Worm (Caenorhabditis elegans) whole organism, L1 larva: ENCODE data around the gene mac-1.
A peak's percentile ranks its signal among the peaks of the same experiment; 100 is the strongest.

Experiments
- C04F5.9 ChIP-seq: sonication (generic microtip); optimal IDR thresholded peaks from 2 replicates; lab custom pipeline; 2016; ENCODE audit warnings: missing genetic modification characterization, missing compliant biosample characterization
- C16A3.4 ChIP-seq: fragments of 150-350 bp; optimal IDR thresholded peaks from 2 replicates; lab custom pipeline; 2014; ENCODE audit warnings: missing biosample characterization, missing genetic modification characterization
- F16B12.6 ChIP-seq: fragments of 150-350 bp; optimal IDR thresholded peaks from 2 replicates; lab custom pipeline; 2014; ENCODE audit warnings: missing biosample characterization, missing genetic modification characterization
- Y116A8C.19 ChIP-seq: sonication (generic microtip); optimal IDR thresholded peaks from 2 replicates; lab custom pipeline; 2016; ENCODE audit warnings: missing compliant biosample characterization, missing genetic modification characterization, borderline replicate concordance
- aha-1 ChIP-seq: fragments of 150-350 bp; optimal IDR thresholded peaks from 2 replicates; lab custom pipeline; 2014; ENCODE audit warnings: missing biosample characterization, missing genetic modification characterization
- aly-2 ChIP-seq: fragments of 150-350 bp; optimal IDR thresholded peaks from 2 replicates; lab custom pipeline; 2014; ENCODE audit warnings: missing biosample characterization, missing genetic modification characterization
- ceh-8 ChIP-seq: fragments of 200-800 bp; sonication (Bioruptor generic); optimal IDR thresholded peaks from 2 replicates; lab custom pipeline; 2018; ENCODE audit warnings: mild to moderate bottlenecking, missing genetic modification characterization, moderate library complexity, missing compliant biosample characterization
- ceh-82 ChIP-seq, 3 experiments: fragments of 150-350 bp in 1 of 3; sonication (generic microtip) in 2 of 3; optimal IDR thresholded peaks; 2 replicates each; lab custom pipeline; 2014 to 2017; ENCODE audit warnings: missing biosample characterization in 3 of 3, missing genetic modification characterization in 3 of 3
- ceh-88 ChIP-seq: fragments of 200-800 bp; sonication (Bioruptor generic); IDR thresholded peaks from 2 replicates; pipeline ENCODE4 v1.3.6; 2022; ENCODE audit warnings: missing genetic modification characterization, missing compliant biosample characterization
- ceh-90 ChIP-seq: sonication (generic microtip); optimal IDR thresholded peaks from 2 replicates; lab custom pipeline; 2016; ENCODE audit warnings: missing genetic modification characterization, missing compliant biosample characterization
- dpl-1 ChIP-seq, 3 experiments: fragments of 150-350 bp in 2 of 3; sonication (generic microtip) in 1 of 3; optimal IDR thresholded peaks; 2 replicates each; lab custom pipeline; 2014 to 2017; ENCODE audit warnings: missing biosample characterization in 3 of 3, missing genetic modification characterization in 3 of 3, missing genetic modification reagents in 3 of 3
- dsc-1 ChIP-seq: sonication (generic microtip); optimal IDR thresholded peaks from 2 replicates; lab custom pipeline; 2016; ENCODE audit warnings: mild to moderate bottlenecking, missing genetic modification characterization, missing compliant biosample characterization
- efl-1 ChIP-seq, 4 experiments: fragments of 150-350 bp; optimal IDR thresholded peaks in 3 of 4; peaks in 1 of 4; 1 replicate in 1 of 4; 2 replicates in 3 of 4; lab custom pipeline; 2014; ENCODE audit warnings: missing biosample characterization in 2 of 4, missing genetic modification characterization in 2 of 4, missing genetic modification reagents in 2 of 4
- efl-3 ChIP-seq: fragments of 200-800 bp; sonication (Bioruptor generic); optimal IDR thresholded peaks from 2 replicates; lab custom pipeline; 2018; ENCODE audit warnings: mild to moderate bottlenecking, missing genetic modification characterization, missing compliant biosample characterization
- elt-2 ChIP-seq: sonication (generic microtip); optimal IDR thresholded peaks from 2 replicates; lab custom pipeline; 2016; ENCODE audit warnings: missing genetic modification characterization, mild to moderate bottlenecking, inconsistent platforms, missing compliant biosample characterization, missing genetic modification reagents
- fkh-4 ChIP-seq: sonication (generic microtip); optimal IDR thresholded peaks from 2 replicates; lab custom pipeline; 2016; ENCODE audit warnings: missing compliant biosample characterization, missing genetic modification characterization, borderline replicate concordance
- hlh-17 ChIP-seq: fragments of 200-800 bp; sonication (Bioruptor generic); optimal IDR thresholded peaks from 2 replicates; lab custom pipeline; 2018; ENCODE audit warnings: missing genetic modification characterization, mild to moderate bottlenecking, missing compliant biosample characterization, moderate library complexity, borderline replicate concordance
- irx-1 ChIP-seq: sonication (generic microtip); optimal IDR thresholded peaks from 2 replicates; lab custom pipeline; 2016; ENCODE audit warnings: missing genetic modification characterization, missing compliant biosample characterization
- lin-15B ChIP-seq: fragments of 150-350 bp; sonication (generic microtip); optimal IDR thresholded peaks from 3 replicates; lab custom pipeline; 2014; ENCODE audit warnings: missing biosample characterization, missing genetic modification characterization
- lin-35 ChIP-seq, 2 experiments: fragments of 150-350 bp; optimal IDR thresholded peaks; 2 replicates each; lab custom pipeline; 2014; ENCODE audit warnings: missing biosample characterization in 2 of 2, missing genetic modification characterization in 2 of 2, missing genetic modification reagents in 2 of 2
- lir-3 ChIP-seq: sonication (generic microtip); optimal IDR thresholded peaks from 2 replicates; lab custom pipeline; 2016; ENCODE audit warnings: mild to moderate bottlenecking, missing genetic modification characterization, moderate library complexity, missing compliant biosample characterization; ENCODE audit not compliant: poor library complexity
- lsy-2 ChIP-seq, 2 experiments: fragments of 150-350 bp; optimal IDR thresholded peaks; 2 replicates each; lab custom pipeline; 2014; ENCODE audit warnings: missing biosample characterization in 2 of 2, missing genetic modification characterization in 2 of 2
- mep-1 ChIP-seq: fragments of 150-350 bp; optimal IDR thresholded peaks from 2 replicates; lab custom pipeline; 2014; ENCODE audit warnings: missing biosample characterization, missing genetic modification characterization
- nhr-11 ChIP-seq: fragments of 150-350 bp; optimal IDR thresholded peaks from 2 replicates; lab custom pipeline; 2014; ENCODE audit warnings: missing biosample characterization, missing genetic modification characterization
- nhr-28 ChIP-seq: fragments of 150-350 bp; optimal IDR thresholded peaks from 2 replicates; lab custom pipeline; 2014; ENCODE audit warnings: missing biosample characterization, missing genetic modification characterization
- nhr-47 ChIP-seq: sonication (generic microtip); optimal IDR thresholded peaks from 2 replicates; lab custom pipeline; 2016; ENCODE audit warnings: mild to moderate bottlenecking, missing genetic modification characterization, moderate library complexity, missing compliant biosample characterization
- nhr-71 ChIP-seq: sonication (generic microtip); optimal IDR thresholded peaks from 2 replicates; lab custom pipeline; 2016; ENCODE audit warnings: mild to moderate bottlenecking, missing genetic modification characterization, moderate library complexity, missing compliant biosample characterization
- nhr-76 ChIP-seq: sonication (generic microtip); optimal IDR thresholded peaks from 2 replicates; lab custom pipeline; 2017; ENCODE audit warnings: missing biosample characterization, missing genetic modification characterization
- nhr-85 ChIP-seq: sonication (generic microtip); peaks from one replicate; lab custom pipeline; 2016; ENCODE audit warnings: missing genetic modification characterization, inconsistent platforms, missing compliant biosample characterization
- nhr-90 ChIP-seq: sonication (generic microtip); optimal IDR thresholded peaks from 2 replicates; lab custom pipeline; 2016; ENCODE audit warnings: mild to moderate bottlenecking, missing genetic modification characterization, missing compliant biosample characterization; ENCODE audit not compliant: poor library complexity
- pag-3 ChIP-seq: sonication (generic microtip); optimal IDR thresholded peaks from 2 replicates; lab custom pipeline; 2017; ENCODE audit warnings: missing genetic modification characterization, mild to moderate bottlenecking, missing compliant biosample characterization, antibody characterized with exemption, borderline replicate concordance; ENCODE audit not compliant: insufficient read depth
- pax-3 ChIP-seq: fragments of 200-800 bp; sonication (Bioruptor generic); optimal IDR thresholded peaks from 2 replicates; lab custom pipeline; 2018; ENCODE audit warnings: mild to moderate bottlenecking, missing genetic modification characterization, moderate library complexity, missing compliant biosample characterization
- snu-23 ChIP-seq: sonication (generic microtip); optimal IDR thresholded peaks from 2 replicates; lab custom pipeline; 2016; ENCODE audit warnings: missing genetic modification characterization, missing compliant biosample characterization
- sptf-1 ChIP-seq: fragments of 150-350 bp; optimal IDR thresholded peaks from 2 replicates; lab custom pipeline; 2014; ENCODE audit warnings: missing biosample characterization, missing genetic modification characterization
- unc-130 ChIP-seq: fragments of 150-350 bp; optimal IDR thresholded peaks from 2 replicates; lab custom pipeline; 2017; ENCODE audit warnings: missing biosample characterization, missing genetic modification characterization, inconsistent platforms
- xbp-1 ChIP-seq: sonication (generic microtip); optimal IDR thresholded peaks from 2 replicates; lab custom pipeline; 2016; ENCODE audit warnings: missing genetic modification characterization, missing compliant biosample characterization
- zag-1 ChIP-seq: fragments of 150-350 bp; optimal IDR thresholded peaks from 2 replicates; lab custom pipeline; 2014; ENCODE audit warnings: missing biosample characterization, missing genetic modification characterization
- ztf-4 ChIP-seq: fragments of 150-350 bp; optimal IDR thresholded peaks from 2 replicates; lab custom pipeline; 2014; ENCODE audit warnings: missing biosample characterization, missing genetic modification characterization

Gene mac-1

ce11 chrII:13284148-13284547, 36.6 kb downstream of the mac-1 start:
- TF ChIP-seq lin-35 (GFP tag; optimal IDR thresholded peaks at IDR 0.05; lab: Kevin White, UChicago) (no peak), C16A3.4 (tag; lab: Kevin White, UChicago) (no peak), snu-23 (no peak), sptf-1 (no peak), efl-1 (optimal IDR thresholded peaks at IDR 0.05; lab: Kevin White, UChicago) (no peak), efl-1 (GFP tag; optimal IDR thresholded peaks at IDR 0.05 in 1 of 2; lab: Kevin White, UChicago) (peak in 1 of 2 experiments; percentile 72)

DNA sequence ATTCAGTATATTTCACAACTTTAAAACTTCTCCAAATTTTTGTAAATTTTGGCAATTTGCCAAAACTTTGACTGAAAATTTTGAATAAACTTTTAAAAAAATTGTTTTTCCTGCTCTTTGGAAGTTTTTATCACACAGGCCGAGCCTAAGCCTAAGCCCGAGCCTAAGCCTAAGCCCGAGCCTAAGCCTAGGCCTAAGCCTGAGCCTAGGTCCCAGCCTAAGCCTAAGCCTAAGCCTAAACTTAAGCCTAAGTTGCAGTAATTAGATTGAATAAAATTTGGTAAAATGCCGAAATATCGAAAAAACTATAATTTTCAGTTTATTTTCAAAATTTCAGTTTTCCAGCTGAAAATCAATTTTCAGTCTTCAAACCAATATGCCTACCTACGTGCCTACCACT, 37.2 kb downstream of the mac-1 start:
- TF ChIP-seq efl-1 (optimal IDR thresholded peaks at IDR 0.05; lab: Kevin White, UChicago) = no peak
- TF ChIP-seq efl-1 (GFP tag; optimal IDR thresholded peaks at IDR 0.05 in 1 of 2; lab: Kevin White, UChicago) = peak in 1 of 2 experiments; percentile 83
- no peak for TF ChIP-seq C04F5.9 (tag; lab: Kevin White, UChicago)

ce11 chrII:13282566-13282965, 38.1 kb downstream of the mac-1 start:
- TF ChIP-seq nhr-76 (tag; lab: Kevin White, UChicago) = no peak
- no peak for TF ChIP-seq nhr-71
- no peak for TF ChIP-seq lsy-2 (tag; optimal IDR thresholded peaks at IDR 0.05; lab: Kevin White, UChicago)
- no peak for TF ChIP-seq Y116A8C.19 (tag; lab: Kevin White, UChicago)
- TF ChIP-seq pag-3 (tag; lab: Kevin White, UChicago) = no peak
- TF ChIP-seq elt-2 = no peak
- TF ChIP-seq hlh-17 (GFP tag; lab: Kevin White, UChicago) = no peak
- no peak for TF ChIP-seq nhr-28 (tag; lab: Kevin White, UChicago)
- TF ChIP-seq ceh-82 (tag; optimal IDR thresholded peaks at IDR 0.05; lab: Kevin White, UChicago) = no peak
- TF ChIP-seq lir-3 (tag; lab: Kevin White, UChicago) = no peak
- no peak for TF ChIP-seq xbp-1 (tag; lab: Kevin White, UChicago)
- TF ChIP-seq ceh-90 (tag; lab: Kevin White, UChicago) = no peak
- no peak for TF ChIP-seq nhr-90 (tag; lab: Kevin White, UChicago)
- no peak for TF ChIP-seq zag-1 (tag; lab: Kevin White, UChicago)
- TF ChIP-seq dsc-1 (tag; lab: Kevin White, UChicago) = no peak
- TF ChIP-seq F16B12.6 (tag; lab: Kevin White, UChicago) = no peak

ce11 chrII:13279216-13280123, 41.2 kb downstream of the mac-1 start:
- TF ChIP-seq dpl-1 (GFP tag; optimal IDR thresholded peaks at IDR 0.05; lab: Kevin White, UChicago) (peak in 1 of 3 experiments; percentile 8), efl-1 (optimal IDR thresholded peaks at IDR 0.05; lab: Kevin White, UChicago) (peak in 1 of 2 experiments; percentile 31), efl-1 (GFP tag; optimal IDR thresholded peaks at IDR 0.05 in 1 of 2; lab: Kevin White, UChicago) (peak; percentile 42 to 92), ztf-4 (tag; lab: Kevin White, UChicago) (peak; percentile 46), nhr-76 (tag; lab: Kevin White, UChicago) (no peak), mep-1 (tag; lab: Kevin White, UChicago) (no peak), efl-3 (GFP tag; lab: Kevin White, UChicago) (no peak), sptf-1 (no peak), nhr-85 (tag; lab: Kevin White, UChicago) (peak; percentile 46), unc-130 (tag; lab: Kevin White, UChicago) (no peak), pax-3 (tag; lab: Kevin White, UChicago) (peak; percentile 50), aly-2 (tag; lab: Kevin White, UChicago) (no peak), irx-1 (no peak), nhr-47 (peak; percentile 10), nhr-71 (peak; percentile 20), Y116A8C.19 (tag; lab: Kevin White, UChicago) (no peak), nhr-11 (tag; lab: Kevin White, UChicago) (no peak), lin-15B (tag; lab: Kevin White, UChicago) (no peak), ceh-88 (GFP tag; lab: Robert Waterston, UW) (0 out of 2 replicates have a peak, but pooled peaks have one; percentile 11), ceh-82 (tag; optimal IDR thresholded peaks at IDR 0.05; lab: Kevin White, UChicago) (no peak), ceh-8 (peak; percentile 0), fkh-4 (tag; lab: Kevin White, UChicago) (no peak), snu-23 (no peak), aha-1 (tag; lab: Kevin White, UChicago) (no peak)
